Worm (Caenorhabditis elegans) whole organism, L4 larva: ENCODE results near the gene ubxn-4.

Experiments
- F10B5.3 ChIP-seq: sonication (generic microtip); optimal IDR thresholded peaks from 2 replicates; lab custom pipeline; 2016; ENCODE audit warnings: mild to moderate bottlenecking, missing genetic modification characterization, missing compliant biosample characterization
- F26F4.8 ChIP-seq: fragments of 200-800 bp; sonication (Bioruptor generic); conservative IDR thresholded peaks from 2 replicates; pipeline ENCODE4 v1.3.6; 2022; ENCODE audit warnings: missing genetic modification characterization, missing compliant biosample characterization
- T20F7.1 ChIP-seq: fragments of 200-800 bp; sonication (Bioruptor generic); optimal IDR thresholded peaks from 2 replicates; lab custom pipeline; 2018; ENCODE audit warnings: mild to moderate bottlenecking, missing genetic modification characterization, missing compliant biosample characterization
- T26A8.4 ChIP-seq: fragments of 200-800 bp; sonication (Bioruptor generic); IDR thresholded peaks from 2 replicates; pipeline ENCODE4 v1.3.6; 2022; ENCODE audit warnings: missing genetic modification characterization, missing compliant biosample characterization
- Y105C5A.15 ChIP-seq: fragments of 200-800 bp; sonication (Bioruptor generic); IDR thresholded peaks from 2 replicates; pipeline ENCODE4 v1.3.6; 2022; ENCODE audit warnings: missing genetic modification characterization, missing compliant biosample characterization
- Y48G9A.11 ChIP-seq: fragments of 200-800 bp; sonication (Bioruptor generic); IDR thresholded peaks from 2 replicates; pipeline ENCODE4 v1.3.6; 2022; ENCODE audit warnings: missing genetic modification reagents, missing genetic modification characterization, missing compliant biosample characterization
- Y5F2A.4 ChIP-seq: fragments of 200-800 bp; sonication (Bioruptor generic); optimal IDR thresholded peaks from 2 replicates; lab custom pipeline; 2018; ENCODE audit warnings: mild to moderate bottlenecking, missing genetic modification characterization, missing compliant biosample characterization
- Y75B8A.6 ChIP-seq: fragments of 200-800 bp; sonication (Bioruptor generic); IDR thresholded peaks from 2 replicates; pipeline ENCODE4 v1.3.6; 2022; ENCODE audit warnings: missing genetic modification reagents, missing genetic modification characterization, missing compliant biosample characterization
- ZK546.5 ChIP-seq, 2 experiments: sonication (generic microtip); optimal IDR thresholded peaks; 2 replicates each; lab custom pipeline; 2017; ENCODE audit warnings: missing biosample characterization in 2 of 2, missing genetic modification characterization in 2 of 2
- aha-1 ChIP-seq: fragments of 150-350 bp; peaks from one replicate; lab custom pipeline; 2014; ENCODE audit warnings: missing biosample characterization, missing genetic modification characterization
- arid-1 ChIP-seq: fragments of 200-800 bp; sonication (Bioruptor generic); conservative IDR thresholded peaks from 2 replicates; pipeline ENCODE4 v1.3.6; 2022; ENCODE audit warnings: missing genetic modification reagents, missing genetic modification characterization, missing compliant biosample characterization
- ceh-20 ChIP-seq: fragments of 200-800 bp; sonication (Bioruptor generic); IDR thresholded peaks from 2 replicates; pipeline ENCODE4 v1.3.6; 2022; ENCODE audit warnings: missing genetic modification reagents, missing genetic modification characterization, missing compliant biosample characterization
- ceh-28 ChIP-seq: fragments of 150-350 bp; optimal IDR thresholded peaks from 2 replicates; lab custom pipeline; 2014; ENCODE audit warnings: missing biosample characterization, missing genetic modification reagents, missing genetic modification characterization
- ceh-32 ChIP-seq: sonication (generic microtip); optimal IDR thresholded peaks from 2 replicates; lab custom pipeline; 2016; ENCODE audit warnings: mild to moderate bottlenecking, missing genetic modification characterization, missing compliant biosample characterization; ENCODE audit not compliant: poor library complexity
- ceh-44 ChIP-seq: fragments of 200-800 bp; sonication (Bioruptor generic); IDR thresholded peaks from 2 replicates; pipeline ENCODE4 v1.3.6; 2022; ENCODE audit warnings: missing genetic modification reagents, missing genetic modification characterization, missing compliant biosample characterization
- ceh-62 ChIP-seq: sonication (generic microtip); optimal IDR thresholded peaks from 2 replicates; lab custom pipeline; 2017; ENCODE audit warnings: missing biosample characterization, missing genetic modification characterization
- ceh-82 ChIP-seq: sonication (generic microtip); optimal IDR thresholded peaks from 2 replicates; lab custom pipeline; 2017; ENCODE audit warnings: missing biosample characterization, missing genetic modification characterization
- daf-16 ChIP-seq, 3 experiments: sonication (generic microtip); optimal IDR thresholded peaks; 2 replicates each; lab custom pipeline; 2016 to 2017; ENCODE audit warnings: missing genetic modification characterization in 3 of 3, missing genetic modification reagents in 3 of 3, mild to moderate bottlenecking in 2 of 3, missing compliant biosample characterization in 2 of 3, missing biosample characterization in 1 of 3, moderate library complexity in 1 of 3
- dmd-6 ChIP-seq: fragments of 200-800 bp; sonication (Bioruptor generic); IDR thresholded peaks from 2 replicates; pipeline ENCODE4 v1.3.6; 2022; ENCODE audit warnings: missing genetic modification reagents, missing genetic modification characterization, missing compliant biosample characterization
- dmd-9 ChIP-seq: fragments of 200-800 bp; sonication (Bioruptor generic); IDR thresholded peaks from 2 replicates; pipeline ENCODE4 v1.3.6; 2022; ENCODE audit warnings: missing genetic modification reagents, missing genetic modification characterization, missing compliant biosample characterization
- egl-27 ChIP-seq: sonication (generic microtip); optimal IDR thresholded peaks from 3 replicates; lab custom pipeline; 2017; ENCODE audit warnings: missing biosample characterization, missing genetic modification reagents, missing genetic modification characterization
- egl-43 ChIP-seq: fragments of 200-800 bp; sonication (Bioruptor generic); IDR thresholded peaks from 2 replicates; pipeline ENCODE4 v1.3.6; 2022; ENCODE audit warnings: missing genetic modification reagents, missing genetic modification characterization, missing compliant biosample characterization
- hlh-30 ChIP-seq: sonication (generic microtip); optimal IDR thresholded peaks from 2 replicates; lab custom pipeline; 2017; ENCODE audit warnings: antibody characterized with exemption, mild to moderate bottlenecking, missing genetic modification characterization, missing compliant biosample characterization; ENCODE audit not compliant: insufficient read depth
- lin-1 ChIP-seq: fragments of 200-800 bp; sonication (Bioruptor generic); IDR thresholded peaks from 2 replicates; pipeline ENCODE4 v1.3.6; 2022; ENCODE audit warnings: missing genetic modification reagents, missing genetic modification characterization, missing compliant biosample characterization
- lin-38 ChIP-seq: fragments of 200-800 bp; sonication (Bioruptor generic); IDR thresholded peaks from 2 replicates; pipeline ENCODE4 v1.3.6; 2022; ENCODE audit warnings: missing genetic modification reagents, missing genetic modification characterization, missing compliant biosample characterization
- mep-1 ChIP-seq: fragments of 150-350 bp; sonication (generic microtip); optimal IDR thresholded peaks from 3 replicates; lab custom pipeline; 2014; ENCODE audit warnings: missing biosample characterization, missing genetic modification characterization
- nhr-10 ChIP-seq: fragments of 150-350 bp; optimal IDR thresholded peaks from 2 replicates; lab custom pipeline; 2014; ENCODE audit warnings: missing biosample characterization, missing genetic modification characterization
- nhr-102 ChIP-seq: sonication (generic microtip); optimal IDR thresholded peaks from 2 replicates; lab custom pipeline; 2016; ENCODE audit warnings: mild to moderate bottlenecking, missing genetic modification characterization, moderate library complexity, missing compliant biosample characterization
- nhr-11 ChIP-seq: fragments of 150-350 bp; optimal IDR thresholded peaks from 2 replicates; lab custom pipeline; 2014; ENCODE audit warnings: missing biosample characterization, missing genetic modification characterization
- nhr-25 ChIP-seq: sonication (generic microtip); optimal IDR thresholded peaks from 2 replicates; lab custom pipeline; 2017; ENCODE audit warnings: missing genetic modification characterization, mild to moderate bottlenecking, missing compliant biosample characterization, antibody characterized with exemption, moderate library complexity, borderline replicate concordance; ENCODE audit not compliant: insufficient read depth
- nhr-28 ChIP-seq: fragments of 150-350 bp; optimal IDR thresholded peaks from 2 replicates; lab custom pipeline; 2014; ENCODE audit warnings: missing biosample characterization, missing genetic modification characterization
- nhr-42 ChIP-seq: fragments of 200-800 bp; sonication (Bioruptor generic); IDR thresholded peaks from 2 replicates; pipeline ENCODE4 v1.3.6; 2022; ENCODE audit warnings: missing genetic modification characterization, missing compliant biosample characterization
- nhr-48 ChIP-seq: sonication (generic microtip); optimal IDR thresholded peaks from 2 replicates; lab custom pipeline; 2016; ENCODE audit warnings: mild to moderate bottlenecking, missing genetic modification characterization, missing compliant biosample characterization
- nhr-6 ChIP-seq: fragments of 150-350 bp; optimal IDR thresholded peaks from 2 replicates; lab custom pipeline; 2014; ENCODE audit warnings: missing biosample characterization, missing genetic modification characterization
- pha-4 ChIP-seq, 2 experiments: fragments of 150-350 bp in 1 of 2; fragments of 200-800 bp in 1 of 2; sonication (Bioruptor generic) in 1 of 2; IDR thresholded peaks in 1 of 2; optimal IDR thresholded peaks in 1 of 2; 2 replicates each; pipeline versions ENCODE4 v1.3.6 to Lab custom; 2014 to 2022; ENCODE audit warnings: missing genetic modification characterization in 2 of 2, missing genetic modification reagents in 2 of 2, missing biosample characterization in 1 of 2, missing compliant biosample characterization in 1 of 2
- php-3 ChIP-seq: fragments of 200-800 bp; sonication (Bioruptor generic); IDR thresholded peaks from 2 replicates; pipeline ENCODE4 v1.3.6; 2022; ENCODE audit warnings: missing genetic modification reagents, missing genetic modification characterization, missing compliant biosample characterization
- rbr-2 ChIP-seq: sonication (generic microtip); optimal IDR thresholded peaks from 2 replicates; lab custom pipeline; 2016; ENCODE audit warnings: missing genotype, missing genetic modification characterization, missing compliant biosample characterization
- sdz-12 ChIP-seq: fragments of 200-800 bp; sonication (Bioruptor generic); optimal IDR thresholded peaks from 2 replicates; lab custom pipeline; 2018; ENCODE audit warnings: mild to moderate bottlenecking, missing genetic modification characterization, missing compliant biosample characterization
- set-16 ChIP-seq: fragments of 200-800 bp; sonication (Bioruptor generic); IDR thresholded peaks from 2 replicates; pipeline ENCODE4 v1.3.6; 2022; ENCODE audit warnings: missing genetic modification reagents, missing genetic modification characterization, missing compliant biosample characterization
- skn-1 ChIP-seq: fragments of 150-350 bp; optimal IDR thresholded peaks from 2 replicates; lab custom pipeline; 2014; ENCODE audit warnings: missing biosample characterization, missing genetic modification characterization
- snpc-1.2 ChIP-seq: fragments of 200-800 bp; sonication (Bioruptor generic); IDR thresholded peaks from 2 replicates; pipeline ENCODE4 v1.3.6; 2022; ENCODE audit warnings: missing genetic modification reagents, missing genetic modification characterization, missing compliant biosample characterization
- spr-3 ChIP-seq: fragments of 200-800 bp; sonication (Bioruptor generic); optimal IDR thresholded peaks from 2 replicates; lab custom pipeline; 2018; ENCODE audit warnings: mild to moderate bottlenecking, missing genetic modification characterization, missing compliant biosample characterization
- tag-97 ChIP-seq: fragments of 200-800 bp; sonication (Bioruptor generic); IDR thresholded peaks from 2 replicates; pipeline ENCODE4 v1.3.6; 2022; ENCODE audit warnings: missing genetic modification characterization, missing compliant biosample characterization
- unc-130 ChIP-seq: sonication (generic microtip); optimal IDR thresholded peaks from 2 replicates; lab custom pipeline; 2016; ENCODE audit warnings: missing genetic modification reagents, missing genetic modification characterization, missing compliant biosample characterization
- vab-7 ChIP-seq: fragments of 200-800 bp; sonication (Bioruptor generic); IDR thresholded peaks from 2 replicates; pipeline ENCODE4 v1.3.6; 2022; ENCODE audit warnings: missing genetic modification reagents, missing genetic modification characterization, missing compliant biosample characterization
- zag-1 ChIP-seq: fragments of 150-350 bp; optimal IDR thresholded peaks from 2 replicates; lab custom pipeline; 2014; ENCODE audit warnings: missing biosample characterization, missing genetic modification characterization
- zfp-3 ChIP-seq: fragments of 200-800 bp; sonication (Bioruptor generic); conservative IDR thresholded peaks from 2 replicates; pipeline ENCODE4 v1.3.6; 2022; ENCODE audit warnings: missing genetic modification reagents, missing genetic modification characterization, missing compliant biosample characterization
- zip-2 ChIP-seq: fragments of 150-350 bp; optimal IDR thresholded peaks from 2 replicates; lab custom pipeline; 2014; ENCODE audit warnings: missing biosample characterization, missing genetic modification characterization

Gene ubxn-4

DNA sequence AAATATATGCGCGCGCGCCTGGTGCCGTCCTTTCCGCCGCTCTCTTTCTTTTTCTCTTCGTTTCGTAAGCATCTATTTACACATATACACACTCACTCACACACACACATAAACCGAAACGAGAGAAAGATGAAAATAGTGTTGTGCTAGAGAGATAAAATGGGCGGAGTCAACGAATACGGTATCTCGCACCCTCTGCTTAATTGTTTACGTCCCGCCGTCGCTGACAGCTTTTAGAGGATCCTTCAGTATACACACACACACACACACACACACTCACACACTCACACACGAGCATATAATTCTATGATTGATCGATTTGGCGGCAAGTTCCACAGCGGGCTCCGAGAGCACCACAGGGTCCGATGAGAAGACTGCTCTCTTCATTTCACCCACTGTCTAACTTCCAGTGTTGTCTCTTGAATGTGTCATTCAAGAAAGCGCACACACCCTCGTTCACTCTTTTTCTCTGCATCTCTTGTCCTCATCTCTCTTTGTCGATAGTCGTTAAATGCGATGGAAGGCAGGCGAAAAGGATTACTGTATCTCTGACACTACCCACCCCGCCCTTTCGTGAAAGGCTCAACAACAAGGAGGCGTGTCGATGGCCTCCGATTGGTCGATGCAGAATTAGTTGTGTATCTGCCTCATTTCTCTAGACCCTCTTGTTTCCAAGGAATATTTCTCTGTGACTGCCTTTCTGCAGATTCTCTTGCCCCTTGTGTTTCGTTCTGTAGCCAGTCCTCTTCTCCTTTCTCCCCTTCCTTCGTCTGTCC lies 12.0 kb upstream of the ubxn-4 start (continued):
- peak; percentile 31 for TF ChIP-seq spr-3 (GFP tag; lab: Kevin White, UChicago)
- peak; percentile 77 for TF ChIP-seq php-3 (GFP tag; lab: Robert Waterston, UW)
- peak; percentile 71 for TF ChIP-seq nhr-6 (tag; lab: Kevin White, UChicago)
- no peak for TF ChIP-seq nhr-10
- TF ChIP-seq Y105C5A.15 = no peak
- peak; percentile 97 for TF ChIP-seq rbr-2 (tag; lab: Kevin White, UChicago)
- TF ChIP-seq dmd-6 (GFP tag; lab: Robert Waterston, UW) = peak; percentile 79
- peak; percentile 90 for TF ChIP-seq nhr-102 (tag; lab: Kevin White, UChicago)
- TF ChIP-seq hlh-30 (tag; lab: Kevin White, UChicago) = peak; percentile 83
- peak in 1 of 2 experiments; percentile 57 for TF ChIP-seq ZK546.5 (tag; optimal IDR thresholded peaks at IDR 0.05; lab: Kevin White, UChicago)
- no peak for TF ChIP-seq ceh-62 (tag; lab: Kevin White, UChicago)
- peak; percentile 23; the same call in 1 of the 2 replicates for TF ChIP-seq dmd-9 (GFP tag; lab: Robert Waterston, UW)
- peak; percentile 71 for TF ChIP-seq ceh-32
- peak; percentile 86 for TF ChIP-seq ceh-28 (tag; lab: Kevin White, UChicago)
- peak; percentile 98 for TF ChIP-seq aha-1 (tag; lab: Kevin White, UChicago)
- peak; percentile 69 for TF ChIP-seq nhr-28
- TF ChIP-seq egl-27 = no peak
- peak; percentile 74 for TF ChIP-seq pha-4 (GFP tag; IDR thresholded peaks at IDR 0.05; lab: Robert Waterston, UW)
- TF ChIP-seq pha-4 (tag; optimal IDR thresholded peaks at IDR 0.05; lab: Kevin White, UChicago) = peak; percentile 76
- TF ChIP-seq ceh-82 (tag; lab: Kevin White, UChicago) = no peak
- peak; percentile 95 for TF ChIP-seq nhr-11
- TF ChIP-seq vab-7 (GFP tag; lab: Robert Waterston, UW) = peak; percentile 34; the same call in 1 of the 2 replicates
- TF ChIP-seq zip-2 (tag; lab: Kevin White, UChicago) = peak; percentile 20
- TF ChIP-seq tag-97 = no peak
- peak; percentile 69 for TF ChIP-seq lin-38
- no peak for TF ChIP-seq Y75B8A.6 (GFP tag; lab: Robert Waterston, UW)
- peak; percentile 61; the same call in 1 of the 2 replicates for TF ChIP-seq egl-43 (GFP tag; lab: Robert Waterston, UW)
- no peak for TF ChIP-seq skn-1
- TF ChIP-seq F10B5.3 (tag; lab: Kevin White, UChicago) = peak; percentile 93
- peak; percentile 60 for TF ChIP-seq zag-1 (tag; lab: Kevin White, UChicago)
- TF ChIP-seq T26A8.4 (GFP tag; lab: Robert Waterston, UW) = peak; percentile 91
- TF ChIP-seq T20F7.1 (GFP tag; lab: Kevin White, UChicago) = peak; percentile 88
- TF ChIP-seq snpc-1.2 (GFP tag; lab: Robert Waterston, UW) = no peak
- peak; percentile 39; the same call in 1 of the 2 replicates for TF ChIP-seq nhr-42 (GFP tag; lab: Robert Waterston, UW)
- TF ChIP-seq zfp-3 (GFP tag; lab: Robert Waterston, UW) = no peak
- TF ChIP-seq F26F4.8 = no peak
- peak; percentile 96 for TF ChIP-seq mep-1 (tag; lab: Kevin White, UChicago)
- peak; percentile 87 for TF ChIP-seq nhr-48 (tag; lab: Kevin White, UChicago)
- no peak for TF ChIP-seq unc-130 (GFP tag; lab: Kevin White, UChicago)
- no peak for TF ChIP-seq ceh-44
- TF ChIP-seq arid-1 (GFP tag; lab: Robert Waterston, UW) = peak; percentile 64; the same call in 1 of the 2 replicates
- TF ChIP-seq nhr-25 = peak; percentile 77
- peak; percentile 91 for TF ChIP-seq ceh-20 (GFP tag; lab: Robert Waterston, UW)
- TF ChIP-seq sdz-12 (GFP tag; lab: Kevin White, UChicago) = no peak
- TF ChIP-seq Y5F2A.4 (GFP tag; lab: Kevin White, UChicago) = no peak
- no peak for TF ChIP-seq Y48G9A.11 (GFP tag; lab: Robert Waterston, UW)
- peak; percentile 54 for TF ChIP-seq set-16 (GFP tag; lab: Robert Waterston, UW)
- peak; percentile 86 to 90 for TF ChIP-seq daf-16 (GFP tag; optimal IDR thresholded peaks at IDR 0.05; lab: Kevin White, UChicago)
- TF ChIP-seq daf-16 (tag; optimal IDR thresholded peaks at IDR 0.05; lab: Kevin White, UChicago) = peak; percentile 92
- no peak; the same call in 1 of the 2 replicates for TF ChIP-seq lin-1 (GFP tag; lab: Robert Waterston, UW)
